Worm (Caenorhabditis elegans): ENCODE data around the gene Y43F8C.3.
A peak's percentile ranks its signal among the peaks of the same experiment; 100 is the strongest.

Gene Y43F8C.3

ce11 chrV:19622440-19622914 lies at the start of gene Y43F8C.3:
TSS of gene Y43F8C.3 (minus strand) at chrV:19622626.
- TF ChIP-seq lin-13 (tag; optimal IDR thresholded peaks at IDR 0.05): peak; percentile 32
- peak; percentile 9 for TF ChIP-seq unc-62 (GFP tag; optimal IDR thresholded peaks at IDR 0.05)
- no peak for TF ChIP-seq blmp-1 (tag; optimal IDR thresholded peaks at IDR 0.05)
- peak; percentile 35 for TF ChIP-seq ces-1 (GFP tag; optimal IDR thresholded peaks at IDR 0.05)
- peak; percentile 41 for TF ChIP-seq lsy-2 (tag; optimal IDR thresholded peaks at IDR 0.05)
- peak; percentile 66 for TF ChIP-seq nhr-237 (tag; optimal IDR thresholded peaks at IDR 0.05)
- TF ChIP-seq mab-5 (tag; optimal IDR thresholded peaks at IDR 0.05): no peak
- TF ChIP-seq pha-4 (tag; optimal IDR thresholded peaks at IDR 0.05): peak; percentile 6
- no peak for TF ChIP-seq nhr-28 (tag; optimal IDR thresholded peaks at IDR 0.05)
- TF ChIP-seq drap-1 (GFP tag; optimal IDR thresholded peaks at IDR 0.05): peak; percentile 96
- TF ChIP-seq nhr-2 (tag; optimal IDR thresholded peaks at IDR 0.05): no peak
- peak; percentile 75 for TF ChIP-seq ham-2 (GFP tag; optimal IDR thresholded peaks at IDR 0.05)
- no peak for TF ChIP-seq ztf-11 (tag; optimal IDR thresholded peaks at IDR 0.05)
- TF ChIP-seq bed-3 (GFP tag; optimal IDR thresholded peaks at IDR 0.05): no peak
- TF ChIP-seq mls-2 (tag; optimal IDR thresholded peaks at IDR 0.05): peak; percentile 68
- no peak for TF ChIP-seq zip-8 (tag; optimal IDR thresholded peaks at IDR 0.05)
- no peak for TF ChIP-seq tbx-8 (GFP tag; optimal IDR thresholded peaks at IDR 0.05)
- no peak for TF ChIP-seq nhr-76 (tag; optimal IDR thresholded peaks at IDR 0.05)
- TF ChIP-seq nhr-12 (tag; optimal IDR thresholded peaks at IDR 0.05): no peak
- TF ChIP-seq snpc-4 (tag; optimal IDR thresholded peaks at IDR 0.05): no peak
- peak; percentile 72 for TF ChIP-seq unc-120 (tag; optimal IDR thresholded peaks at IDR 0.05; ENCODE audit: poor library complexity, severe bottlenecking)
- TF ChIP-seq elt-3 (tag; optimal IDR thresholded peaks at IDR 0.05): no peak
- no peak for TF ChIP-seq hlh-1 (tag; optimal IDR thresholded peaks at IDR 0.05)
- no peak for TF ChIP-seq ceh-43 (GFP tag; optimal IDR thresholded peaks at IDR 0.05)
- TF ChIP-seq lin-32 (GFP tag; optimal IDR thresholded peaks at IDR 0.05): peak; percentile 40
- no peak for TF ChIP-seq elt-1 (tag; optimal IDR thresholded peaks at IDR 0.05; ENCODE audit: borderline replicate concordance, insufficient read depth)
- no peak for TF ChIP-seq flh-1 (GFP tag; optimal IDR thresholded peaks at IDR 0.05)
- peak; percentile 64 for TF ChIP-seq sptf-1 (tag; optimal IDR thresholded peaks at IDR 0.05)
- TF ChIP-seq mep-1 (tag; optimal IDR thresholded peaks at IDR 0.05): peak; percentile 26
- TF ChIP-seq ceh-83 (GFP tag; optimal IDR thresholded peaks at IDR 0.05): no peak
- TF ChIP-seq cnd-1 (tag; optimal IDR thresholded peaks at IDR 0.05): peak; percentile 11
- peak; percentile 12 for TF ChIP-seq unc-39 (tag; optimal IDR thresholded peaks at IDR 0.05)
- TF ChIP-seq sem-2 (GFP tag; optimal IDR thresholded peaks at IDR 0.05): no peak
- TF ChIP-seq ceh-39 (tag; optimal IDR thresholded peaks at IDR 0.05): no peak
- TF ChIP-seq M03D4.4 (tag; optimal IDR thresholded peaks at IDR 0.05): no peak

ce11 chrV:19671816-19672215 lies 49.4 kb upstream of the Y43F8C.3 start:
- TF ChIP-seq ztf-11 (tag; optimal IDR thresholded peaks at IDR 0.05) (no peak), nhr-2 (tag; optimal IDR thresholded peaks at IDR 0.05) (no peak), ceh-39 (tag; optimal IDR thresholded peaks at IDR 0.05) (no peak), nhr-76 (tag; optimal IDR thresholded peaks at IDR 0.05) (no peak), elt-1 (tag; optimal IDR thresholded peaks at IDR 0.05; ENCODE audit: borderline replicate concordance, insufficient read depth) (no peak), ceh-83 (GFP tag; optimal IDR thresholded peaks at IDR 0.05) (no peak), nhr-237 (tag; optimal IDR thresholded peaks at IDR 0.05) (no peak), mls-2 (tag; optimal IDR thresholded peaks at IDR 0.05) (no peak), sptf-1 (tag; optimal IDR thresholded peaks at IDR 0.05) (no peak), unc-120 (tag; optimal IDR thresholded peaks at IDR 0.05; ENCODE audit: poor library complexity, severe bottlenecking) (no peak), bed-3 (GFP tag; optimal IDR thresholded peaks at IDR 0.05) (no peak), elt-3 (tag; optimal IDR thresholded peaks at IDR 0.05) (no peak), blmp-1 (tag; optimal IDR thresholded peaks at IDR 0.05) (no peak), ceh-43 (GFP tag; optimal IDR thresholded peaks at IDR 0.05) (no peak), mep-1 (tag; optimal IDR thresholded peaks at IDR 0.05) (no peak), mab-5 (tag; optimal IDR thresholded peaks at IDR 0.05) (no peak), M03D4.4 (tag; optimal IDR thresholded peaks at IDR 0.05) (no peak), unc-62 (GFP tag; optimal IDR thresholded peaks at IDR 0.05) (no peak), lin-32 (GFP tag; optimal IDR thresholded peaks at IDR 0.05) (no peak)

- no peak for TF ChIP-seq ceh-39 (tag; optimal IDR thresholded peaks at IDR 0.05)
- no peak for TF ChIP-seq mab-5 (tag; optimal IDR thresholded peaks at IDR 0.05)
- TF ChIP-seq elt-3 (tag; optimal IDR thresholded peaks at IDR 0.05): no peak
- TF ChIP-seq mls-2 (tag; optimal IDR thresholded peaks at IDR 0.05): no peak
- no peak for TF ChIP-seq elt-1 (tag; optimal IDR thresholded peaks at IDR 0.05; ENCODE audit: borderline replicate concordance, insufficient read depth)
- no peak for TF ChIP-seq lin-32 (GFP tag; optimal IDR thresholded peaks at IDR 0.05)
- no peak for TF ChIP-seq snpc-4 (tag; optimal IDR thresholded peaks at IDR 0.05)
- TF ChIP-seq M03D4.4 (tag; optimal IDR thresholded peaks at IDR 0.05): no peak
- TF ChIP-seq unc-39 (tag; optimal IDR thresholded peaks at IDR 0.05): no peak
- no peak for TF ChIP-seq ztf-11 (tag; optimal IDR thresholded peaks at IDR 0.05)
- TF ChIP-seq nhr-76 (tag; optimal IDR thresholded peaks at IDR 0.05): no peak
- TF ChIP-seq drap-1 (GFP tag; optimal IDR thresholded peaks at IDR 0.05): no peak
- TF ChIP-seq nhr-2 (tag; optimal IDR thresholded peaks at IDR 0.05): no peak
- TF ChIP-seq zip-8 (tag; optimal IDR thresholded peaks at IDR 0.05): no peak
- no peak for TF ChIP-seq lsy-2 (tag; optimal IDR thresholded peaks at IDR 0.05)
These were observed 48.4 kb upstream of the Y43F8C.3 start for ce11 chrV:19670866-19671265.

Data from whole organism, mixed stage, embryonic.